Fruit fly (Drosophila melanogaster) whole organism, prepupa: ENCODE data around the gene CG34268.

Experiments used
- CG11762 ChIP-seq: fragments of 200-800 bp; sonication (Bioruptor generic); optimal IDR thresholded peaks from 3 replicates; lab custom pipeline; 2016; ENCODE audit warnings: missing biosample characterization, missing genetic modification characterization; ENCODE audit not compliant: insufficient read depth
- CG11902 ChIP-seq: fragments of 200-800 bp; sonication (Bioruptor generic); optimal IDR thresholded peaks from 3 replicates; lab custom pipeline; 2016; ENCODE audit warnings: missing biosample characterization, missing genetic modification characterization
- CG8319 ChIP-seq: fragments of 200-800 bp; sonication (Bioruptor generic); optimal IDR thresholded peaks from 3 replicates; lab custom pipeline; 2016; ENCODE audit warnings: missing biosample characterization, missing genetic modification characterization
- CG9139 ChIP-seq: fragments of 200-800 bp; sonication (Bioruptor generic); optimal IDR thresholded peaks from 3 replicates; lab custom pipeline; 2017; ENCODE audit warnings: missing biosample characterization, mild to moderate bottlenecking, missing genetic modification characterization
- Lpt ChIP-seq: fragments of 200-800 bp; sonication (Bioruptor generic); optimal IDR thresholded peaks from 3 replicates; lab custom pipeline; 2016; ENCODE audit warnings: missing biosample characterization, missing genetic modification characterization
- Met ChIP-seq: fragments of 200-800 bp; sonication (Bioruptor generic); optimal IDR thresholded peaks from 3 replicates; lab custom pipeline; 2016; ENCODE audit warnings: missing biosample characterization, missing genetic modification characterization
- OdsH ChIP-seq: fragments of 200-800 bp; sonication (Bioruptor generic); optimal IDR thresholded peaks from 3 replicates; lab custom pipeline; 2016; ENCODE audit warnings: missing biosample characterization, missing genetic modification characterization
- fd59A ChIP-seq: fragments of 200-800 bp; sonication (Bioruptor generic); optimal IDR thresholded peaks from 2 replicates; lab custom pipeline; 2017; ENCODE audit warnings: missing biosample characterization, mild to moderate bottlenecking, missing genetic modification characterization, missing genetic modification reagents
- ss ChIP-seq, 2 experiments: fragments of 200-800 bp; sonication (Bioruptor generic); optimal IDR thresholded peaks; 2 replicates in 1 of 2; 3 replicates in 1 of 2; lab custom pipeline; 2017 to 2018; ENCODE audit warnings: mild to moderate bottlenecking in 2 of 2, missing biosample characterization in 2 of 2, missing genetic modification characterization in 2 of 2, moderate library complexity in 1 of 2
- vri ChIP-seq: fragments of 200-800 bp; sonication (Bioruptor generic); optimal IDR thresholded peaks from 3 replicates; lab custom pipeline; 2016; ENCODE audit warnings: missing biosample characterization, mild to moderate bottlenecking, missing genetic modification characterization

DNA sequence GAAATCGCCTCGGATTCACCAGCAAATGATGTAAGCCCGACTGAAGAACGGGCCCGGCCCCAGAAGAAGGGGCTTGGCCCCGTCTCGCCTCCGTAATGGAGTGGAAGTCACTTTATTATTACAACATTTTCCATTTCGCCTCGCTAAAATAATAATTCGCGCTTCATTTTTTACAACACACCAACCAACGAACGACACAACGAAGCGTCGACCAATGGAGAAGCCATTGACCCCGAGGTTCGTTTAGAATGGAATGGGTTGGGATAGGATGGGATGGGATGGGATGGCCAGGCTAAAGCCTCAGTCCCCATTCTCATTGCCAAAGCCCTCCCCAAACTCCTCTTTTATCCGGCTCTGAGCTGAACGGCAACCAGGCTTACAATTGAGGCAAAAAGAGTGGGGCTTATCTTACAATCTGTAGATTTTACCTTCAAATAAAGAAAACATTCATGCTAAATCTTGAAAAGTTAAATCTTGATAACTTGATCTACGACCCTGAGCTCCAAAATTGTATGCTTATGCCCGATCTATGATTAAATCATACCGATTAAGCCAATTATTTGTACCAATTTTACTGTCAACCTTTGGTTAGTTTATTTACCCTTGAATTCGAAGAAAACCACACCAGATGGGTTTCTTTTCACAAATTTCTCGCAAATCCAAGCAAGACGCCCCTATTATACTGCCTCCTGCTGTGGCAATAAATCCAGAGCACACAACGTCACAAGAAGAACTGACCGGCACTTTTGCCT is 16.0 kb upstream of the CG34268 start:
- TF ChIP-seq Lpt (GFP tag; lab: Kevin White, UChicago), result no peak
- no peak for TF ChIP-seq CG11762 (GFP tag; lab: Kevin White, UChicago)
- no peak for TF ChIP-seq CG11902 (GFP tag; lab: Kevin White, UChicago)
- peak; percentile 61 for TF ChIP-seq fd59A (GFP tag; lab: Kevin White, UChicago)
- TF ChIP-seq Met (GFP tag; lab: Kevin White, UChicago), result peak; percentile 32
- peak; percentile 5 for TF ChIP-seq OdsH (GFP tag; lab: Kevin White, UChicago)
- peak; percentile 46 to 54 for TF ChIP-seq ss (GFP tag; optimal IDR thresholded peaks at IDR 0.05; lab: Kevin White, UChicago)
- no peak for TF ChIP-seq vri (GFP tag; lab: Kevin White, UChicago)
- TF ChIP-seq CG9139, result peak; percentile 6
- no peak for TF ChIP-seq CG8319 (GFP tag; lab: Kevin White, UChicago)
